Fruit fly (Drosophila melanogaster): ENCODE measurements around the gene z.

- TF ChIP-seq CG8478 (optimal IDR thresholded peaks at IDR 0.05): no peak
- no peak for TF ChIP-seq Dll (optimal IDR thresholded peaks at IDR 0.05)
- no peak for TF ChIP-seq pan (optimal IDR thresholded peaks at IDR 0.05)
- no peak for TF ChIP-seq EcR (GFP tag; optimal IDR thresholded peaks at IDR 0.05)
- no peak for TF ChIP-seq usp (GFP tag; optimal IDR thresholded peaks at IDR 0.05)
These were observed 14.1 kb downstream of the z start for dm6 chrX:2461421-2462393.

Data from whole organism.